Fruit fly (Drosophila melanogaster): ENCODE measurements around the gene CG11837.

The CG11837 gene

dm6 chr3R:29071141-29071540 is 21.8 kb downstream of the CG11837 start (continued):
- no peak for TF ChIP-seq CG7556 (GFP tag; optimal IDR thresholded peaks at IDR 0.05)
- TF ChIP-seq Ets65A (GFP tag): no peak
- TF ChIP-seq Atf-2 (GFP tag; optimal IDR thresholded peaks at IDR 0.05): no peak
- no peak for TF ChIP-seq bsh (GFP tag; optimal IDR thresholded peaks at IDR 0.05)
- no peak for TF ChIP-seq CG34376 (GFP tag; optimal IDR thresholded peaks at IDR 0.05)
- TF ChIP-seq zf30C (GFP tag; optimal IDR thresholded peaks at IDR 0.05): no peak
- TF ChIP-seq CG9437 (GFP tag; optimal IDR thresholded peaks at IDR 0.05): no peak
- TF ChIP-seq grau (tag; optimal IDR thresholded peaks at IDR 0.05): no peak
- no peak for TF ChIP-seq CG5245 (GFP tag; optimal IDR thresholded peaks at IDR 0.05)
- no peak for TF ChIP-seq Hmr (GFP tag; optimal IDR thresholded peaks at IDR 0.05)
- 0 out of 3 replicates have a peak, but pooled peaks have one; percentile 28 for TF ChIP-seq CG11695 (GFP tag; IDR thresholded peaks at IDR 0.05)
- TF ChIP-seq Hand (GFP tag; optimal IDR thresholded peaks at IDR 0.05): no peak
- no peak for TF ChIP-seq p53 (GFP tag; optimal IDR thresholded peaks at IDR 0.05)
- no peak for TF ChIP-seq CG31441 (GFP tag; IDR thresholded peaks at IDR 0.05)
- no peak for TF ChIP-seq Camta (GFP tag; optimal IDR thresholded peaks at IDR 0.05)
- TF ChIP-seq gce (GFP tag; IDR thresholded peaks at IDR 0.05): no peak
- TF ChIP-seq Med (GFP tag): peak; percentile 53
- no peak for TF ChIP-seq tna (GFP tag; IDR thresholded peaks at IDR 0.05; ENCODE audit: partially characterized antibody)
- TF ChIP-seq CG8765 (GFP tag; IDR thresholded peaks at IDR 0.05): no peak
- no peak for TF ChIP-seq crc (GFP tag; optimal IDR thresholded peaks at IDR 0.05)
- no peak; the same call in 1 of the 2 replicates for TF ChIP-seq crol (GFP tag; IDR thresholded peaks at IDR 0.05)
- no peak for TF ChIP-seq zfh1 (GFP tag; IDR thresholded peaks at IDR 0.05)
- no peak for TF ChIP-seq CG14710 (tag; optimal IDR thresholded peaks at IDR 0.05)
- no peak for TF ChIP-seq CG18011 (GFP tag; optimal IDR thresholded peaks at IDR 0.05)
- TF ChIP-seq Max (GFP tag; optimal IDR thresholded peaks at IDR 0.05): no peak
- peak; percentile 20 for TF ChIP-seq ATbp (GFP tag; optimal IDR thresholded peaks at IDR 0.05)

DNA sequence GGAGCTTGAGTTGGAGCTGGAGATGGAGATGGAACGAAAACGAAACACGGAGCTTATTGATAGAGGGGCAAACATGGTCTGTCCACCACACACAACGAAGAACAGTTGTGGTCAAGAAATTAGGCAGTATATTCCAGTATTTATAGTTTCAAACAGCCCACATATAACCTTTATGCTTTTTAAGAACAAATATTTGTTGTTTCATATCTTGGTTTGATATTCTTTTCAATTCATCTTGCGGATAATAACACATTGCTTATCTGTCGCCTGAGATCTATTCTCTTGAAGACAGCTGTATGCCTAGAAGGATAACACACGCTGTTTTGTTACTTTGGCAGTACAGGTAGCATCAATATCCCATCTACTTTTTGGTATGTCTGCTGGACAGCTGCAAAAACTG is 23.5 kb downstream of the CG11837 start:
- TF ChIP-seq zen (tag; optimal IDR thresholded peaks at IDR 0.05) (peak; percentile 1), CG14860 (GFP tag; IDR thresholded peaks at IDR 0.05; ENCODE audit: partially characterized antibody) (no peak), CG11696 (GFP tag; IDR thresholded peaks at IDR 0.05) (0 out of 2 replicates have a peak, but pooled peaks have one; percentile 52), fu2 (GFP tag; optimal IDR thresholded peaks at IDR 0.05) (no peak), ac (GFP tag; optimal IDR thresholded peaks at IDR 0.05) (peak; percentile 51), CG18764 (GFP tag; optimal IDR thresholded peaks at IDR 0.05) (no peak), bsh (GFP tag; optimal IDR thresholded peaks at IDR 0.05) (peak in 1 of 2 experiments; percentile 22), al (GFP tag; IDR thresholded peaks at IDR 0.05) (no peak), CG1603 (tag; optimal IDR thresholded peaks at IDR 0.05) (peak; percentile 9), Med (GFP tag) (peak; percentile 35)

DNA sequence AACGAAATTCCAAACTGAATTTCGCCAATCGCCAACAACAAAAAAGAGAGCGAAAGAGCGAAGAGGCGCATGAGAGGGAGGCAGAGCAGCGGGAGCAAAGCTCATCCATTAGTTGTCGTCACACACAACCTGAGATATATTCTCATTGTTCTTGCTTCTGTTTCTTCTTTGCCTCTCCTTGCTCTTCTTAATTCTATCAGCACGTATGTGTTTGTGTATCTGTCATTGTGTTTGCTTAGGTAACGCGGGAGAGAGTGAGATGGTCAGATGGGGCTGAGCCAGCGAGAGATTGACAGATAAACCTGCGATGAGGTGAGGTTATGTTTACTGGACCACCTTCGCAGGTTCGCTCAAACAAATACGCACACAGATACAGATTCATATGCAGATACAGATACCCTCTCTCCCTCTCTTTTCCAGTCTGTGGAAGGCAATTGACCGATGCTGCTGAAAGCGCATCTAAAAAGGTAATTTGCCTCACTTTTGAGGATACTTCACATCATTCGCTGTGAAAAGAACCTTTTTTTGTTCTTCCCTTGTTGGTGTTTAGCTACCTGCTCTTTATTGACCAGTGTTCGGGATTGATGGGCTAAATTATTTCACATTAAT is 24.8 kb downstream of the CG11837 start:
- TF ChIP-seq run (tag; optimal IDR thresholded peaks at IDR 0.05) (no peak), CG32772 (GFP tag; IDR thresholded peaks at IDR 0.05) (no peak), CG16863 (GFP tag; optimal IDR thresholded peaks at IDR 0.05) (no peak), Trl (optimal IDR thresholded peaks at IDR 0.05) (peak; percentile 51 to 84), Trl (GFP tag; optimal IDR thresholded peaks at IDR 0.05) (no peak), lola (GFP tag; optimal IDR thresholded peaks at IDR 0.05) (no peak), ranshi (GFP tag; IDR thresholded peaks at IDR 0.05) (no peak), Fer1 (GFP tag; optimal IDR thresholded peaks at IDR 0.05) (peak; percentile 30), tap (tag; optimal IDR thresholded peaks at IDR 0.05) (no peak), klu (GFP tag; IDR thresholded peaks at IDR 0.05) (no peak), NK7.1 (GFP tag; optimal IDR thresholded peaks at IDR 0.05) (no peak), Dip3 (GFP tag; optimal IDR thresholded peaks at IDR 0.05) (no peak), CG16779 (GFP tag; IDR thresholded peaks at IDR 0.05) (no peak), CG5180 (GFP tag; optimal IDR thresholded peaks at IDR 0.05) (peak; percentile 2), Side (GFP tag; optimal IDR thresholded peaks at IDR 0.05) (no peak), ash1 (GFP tag; optimal IDR thresholded peaks at IDR 0.05) (no peak), ind (GFP tag; optimal IDR thresholded peaks at IDR 0.05) (no peak)

Data from whole organism, embryonic.